Worm (Caenorhabditis elegans) whole organism, mixed stage, embryonic: ENCODE measurements around the gene E02H1.5.

ENCODE experiments used
- ham-2 ChIP-seq: fragments of 200-800 bp; sonication (Bioruptor generic); optimal IDR thresholded peaks from 2 replicates; lab custom pipeline; 2018; ENCODE audit warnings: mild to moderate bottlenecking, missing genetic modification characterization, missing compliant biosample characterization
- snpc-4 ChIP-seq: fragments of 150-350 bp; optimal IDR thresholded peaks from 2 replicates; lab custom pipeline; 2014; ENCODE audit warnings: missing biosample characterization, missing genetic modification characterization
- unc-39 ChIP-seq: fragments of 150-350 bp; optimal IDR thresholded peaks from 2 replicates; lab custom pipeline; 2014; ENCODE audit warnings: missing biosample characterization, missing genetic modification characterization
- ztf-11 ChIP-seq: fragments of 150-350 bp; optimal IDR thresholded peaks from 2 replicates; lab custom pipeline; 2014; ENCODE audit warnings: missing biosample characterization, missing genetic modification characterization

DNA sequence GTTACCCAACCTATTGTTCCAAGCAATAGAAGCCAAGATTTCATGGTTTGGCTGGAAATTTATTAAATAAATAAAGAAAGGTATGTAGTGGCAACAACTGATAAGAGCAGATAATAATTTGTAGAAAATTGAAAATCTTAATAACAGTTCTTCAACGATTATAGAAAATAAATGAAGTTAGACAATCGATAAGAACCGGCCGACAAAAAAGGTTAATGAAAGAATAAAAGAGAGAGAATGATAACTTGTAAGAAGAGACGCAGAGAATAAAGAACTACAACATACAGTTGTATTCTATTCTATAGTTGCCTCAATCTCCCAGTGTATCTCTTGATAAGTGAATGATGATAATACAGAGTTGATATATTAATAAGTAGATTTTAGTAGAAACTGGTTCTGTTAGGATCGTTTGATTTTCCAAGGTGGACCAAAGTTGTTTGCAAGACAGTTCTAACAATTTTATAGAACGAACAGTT, 8.3 kb upstream of the E02H1.5 start, which contains the start of gene ugt-58:
- TF ChIP-seq snpc-4 = no peak
- no peak for TF ChIP-seq unc-39 (tag; lab: Kevin White, UChicago)
- TF ChIP-seq ham-2 (GFP tag; lab: Kevin White, UChicago) = no peak
- no peak for TF ChIP-seq ztf-11 (tag; lab: Kevin White, UChicago)
